Worm (Caenorhabditis elegans): ENCODE results near the gene fbxa-14.

DNA sequence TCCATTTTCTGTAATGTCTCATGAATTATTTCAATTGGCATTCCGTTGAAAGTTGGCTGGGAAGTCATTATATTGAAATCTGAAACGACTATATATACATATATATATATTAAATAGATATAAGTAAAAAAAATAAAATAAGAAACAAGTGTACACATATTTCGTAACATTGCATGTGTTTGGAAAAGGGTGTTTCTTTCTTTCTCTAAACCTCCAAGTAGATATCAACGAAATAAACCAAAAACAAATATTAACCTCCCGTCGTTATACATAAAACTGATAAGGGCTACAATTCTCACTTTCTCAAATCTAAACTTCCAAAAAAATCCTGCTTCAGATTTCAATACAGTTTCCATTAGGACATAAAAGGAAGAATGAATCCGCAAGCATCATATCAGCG lies 16.2 kb downstream of the fbxa-14 start, which contains the start of gene fbxa-79:
- no peak for TF ChIP-seq nhr-48 (tag; optimal IDR thresholded peaks at IDR 0.05)
- TF ChIP-seq mxl-2 (GFP tag; conservative IDR thresholded peaks at IDR 0.05): no peak
- TF ChIP-seq lin-15B (tag; optimal IDR thresholded peaks at IDR 0.05): no peak
- no peak for TF ChIP-seq snpc-1.2 (GFP tag; IDR thresholded peaks at IDR 0.05)
- TF ChIP-seq F10B5.3 (tag; optimal IDR thresholded peaks at IDR 0.05): no peak
- no peak for TF ChIP-seq daf-12 (tag; optimal IDR thresholded peaks at IDR 0.05)
- no peak for TF ChIP-seq lin-13 (GFP tag; optimal IDR thresholded peaks at IDR 0.05)
- TF ChIP-seq nhr-76 (tag; optimal IDR thresholded peaks at IDR 0.05): no peak
- TF ChIP-seq fkh-10 (GFP tag; optimal IDR thresholded peaks at IDR 0.05): no peak
- peak; percentile 22; the same call in 1 of the 2 replicates for TF ChIP-seq dmd-6 (GFP tag; IDR thresholded peaks at IDR 0.05)
- TF ChIP-seq nhr-77 (tag; optimal IDR thresholded peaks at IDR 0.05): no peak
- no peak for TF ChIP-seq nhr-41 (GFP tag; IDR thresholded peaks at IDR 0.05)
- no peak for TF ChIP-seq zfp-2 (tag; optimal IDR thresholded peaks at IDR 0.05)
- TF ChIP-seq unc-62 (GFP tag; optimal IDR thresholded peaks at IDR 0.05 in 1 of 2): peak in 1 of 2 experiments; percentile 25
- no peak for TF ChIP-seq unc-62 (tag; optimal IDR thresholded peaks at IDR 0.05)
